Worm (Caenorhabditis elegans) whole organism, L4 larva: ENCODE data around the gene F52H3.11.

Experiments
- F26F4.8 ChIP-seq: fragments of 200-800 bp; sonication (Bioruptor generic); conservative IDR thresholded peaks from 2 replicates; pipeline ENCODE4 v1.3.6; 2022; ENCODE audit warnings: missing genetic modification characterization, missing compliant biosample characterization
- T20F7.1 ChIP-seq: fragments of 200-800 bp; sonication (Bioruptor generic); optimal IDR thresholded peaks from 2 replicates; lab custom pipeline; 2018; ENCODE audit warnings: mild to moderate bottlenecking, missing genetic modification characterization, missing compliant biosample characterization
- Y75B8A.6 ChIP-seq: fragments of 200-800 bp; sonication (Bioruptor generic); IDR thresholded peaks from 2 replicates; pipeline ENCODE4 v1.3.6; 2022; ENCODE audit warnings: missing genetic modification reagents, missing genetic modification characterization, missing compliant biosample characterization
- ZK337.2 ChIP-seq: fragments of 200-800 bp; sonication (Bioruptor generic); IDR thresholded peaks from 2 replicates; pipeline ENCODE4 v1.3.6; 2022; ENCODE audit warnings: missing genetic modification reagents, missing genetic modification characterization, missing compliant biosample characterization
- ZK546.5 ChIP-seq, 2 experiments: sonication (generic microtip); optimal IDR thresholded peaks; 2 replicates each; lab custom pipeline; 2017; ENCODE audit warnings: missing biosample characterization in 2 of 2, missing genetic modification characterization in 2 of 2
- ceh-32 ChIP-seq: sonication (generic microtip); optimal IDR thresholded peaks from 2 replicates; lab custom pipeline; 2016; ENCODE audit warnings: mild to moderate bottlenecking, missing genetic modification characterization, missing compliant biosample characterization; ENCODE audit not compliant: poor library complexity
- ces-1 ChIP-seq: fragments of 150-350 bp; sonication (generic microtip); optimal IDR thresholded peaks from 4 replicates; lab custom pipeline; 2014; ENCODE audit warnings: missing biosample characterization, missing genetic modification reagents, missing genetic modification characterization
- ctbp-1 ChIP-seq: fragments of 200-800 bp; sonication (Bioruptor generic); IDR thresholded peaks from 2 replicates; pipeline ENCODE4 v1.3.6; 2022; ENCODE audit warnings: missing genetic modification reagents, missing genetic modification characterization, missing compliant biosample characterization
- daf-16 ChIP-seq, 3 experiments: sonication (generic microtip); optimal IDR thresholded peaks; 2 replicates each; lab custom pipeline; 2016 to 2017; ENCODE audit warnings: missing genetic modification characterization in 3 of 3, missing genetic modification reagents in 3 of 3, mild to moderate bottlenecking in 2 of 3, missing compliant biosample characterization in 2 of 3, missing biosample characterization in 1 of 3, moderate library complexity in 1 of 3
- daf-19 ChIP-seq: fragments of 200-800 bp; sonication (Bioruptor generic); conservative IDR thresholded peaks from 2 replicates; pipeline ENCODE4 v1.3.6; 2022; ENCODE audit warnings: missing genetic modification characterization, missing compliant biosample characterization
- dmd-6 ChIP-seq: fragments of 200-800 bp; sonication (Bioruptor generic); IDR thresholded peaks from 2 replicates; pipeline ENCODE4 v1.3.6; 2022; ENCODE audit warnings: missing genetic modification reagents, missing genetic modification characterization, missing compliant biosample characterization
- dve-1 ChIP-seq: sonication (generic microtip); optimal IDR thresholded peaks from 2 replicates; lab custom pipeline; 2017; ENCODE audit warnings: antibody characterized with exemption, mild to moderate bottlenecking, missing genetic modification characterization, missing compliant biosample characterization; ENCODE audit not compliant: insufficient read depth
- hif-1 ChIP-seq, 2 experiments: sonication (generic microtip); optimal IDR thresholded peaks; 2 replicates each; lab custom pipeline; 2016 to 2017; ENCODE audit warnings: missing compliant biosample characterization in 2 of 2, missing genetic modification characterization in 2 of 2, missing genetic modification reagents in 2 of 2, missing genotype in 2 of 2, mild to moderate bottlenecking in 1 of 2
- hlh-11 ChIP-seq: fragments of 200-800 bp; sonication (Bioruptor generic); optimal IDR thresholded peaks from 2 replicates; lab custom pipeline; 2018; ENCODE audit warnings: mild to moderate bottlenecking, missing genetic modification characterization, missing compliant biosample characterization
- hlh-30 ChIP-seq: sonication (generic microtip); optimal IDR thresholded peaks from 2 replicates; lab custom pipeline; 2017; ENCODE audit warnings: antibody characterized with exemption, mild to moderate bottlenecking, missing genetic modification characterization, missing compliant biosample characterization; ENCODE audit not compliant: insufficient read depth
- lin-29 ChIP-seq: fragments of 200-800 bp; sonication (Bioruptor generic); IDR thresholded peaks from 2 replicates; pipeline ENCODE4 v1.3.6; 2022; ENCODE audit warnings: missing genetic modification reagents, missing genetic modification characterization, missing compliant biosample characterization
- lsy-2 ChIP-seq, 2 experiments: fragments of 150-350 bp in 1 of 2; sonication (generic microtip) in 1 of 2; optimal IDR thresholded peaks; 2 replicates each; lab custom pipeline; 2014 to 2017; ENCODE audit warnings: missing biosample characterization in 2 of 2, missing genetic modification characterization in 2 of 2
- mdl-1 ChIP-seq, 2 experiments: fragments of 150-350 bp in 1 of 2; sonication (generic microtip) in 1 of 2; optimal IDR thresholded peaks; 2 replicates each; lab custom pipeline; 2014 to 2017; ENCODE audit warnings: missing biosample characterization in 2 of 2, missing genetic modification characterization in 2 of 2
- mdt-29 ChIP-seq: fragments of 200-800 bp; sonication (Bioruptor generic); IDR thresholded peaks from 2 replicates; pipeline ENCODE4 v1.3.6; 2022; ENCODE audit warnings: missing genetic modification reagents, missing genetic modification characterization, missing compliant biosample characterization
- mep-1 ChIP-seq: fragments of 150-350 bp; sonication (generic microtip); optimal IDR thresholded peaks from 3 replicates; lab custom pipeline; 2014; ENCODE audit warnings: missing biosample characterization, missing genetic modification characterization
- mxl-3 ChIP-seq: fragments of 200-800 bp; sonication (Bioruptor generic); optimal IDR thresholded peaks from 2 replicates; lab custom pipeline; 2018; ENCODE audit warnings: mild to moderate bottlenecking, missing genetic modification characterization, missing compliant biosample characterization
- nhr-10 ChIP-seq: fragments of 150-350 bp; optimal IDR thresholded peaks from 2 replicates; lab custom pipeline; 2014; ENCODE audit warnings: missing biosample characterization, missing genetic modification characterization
- nhr-102 ChIP-seq: sonication (generic microtip); optimal IDR thresholded peaks from 2 replicates; lab custom pipeline; 2016; ENCODE audit warnings: mild to moderate bottlenecking, missing genetic modification characterization, moderate library complexity, missing compliant biosample characterization
- nhr-25 ChIP-seq: sonication (generic microtip); optimal IDR thresholded peaks from 2 replicates; lab custom pipeline; 2017; ENCODE audit warnings: missing genetic modification characterization, mild to moderate bottlenecking, missing compliant biosample characterization, antibody characterized with exemption, moderate library complexity, borderline replicate concordance; ENCODE audit not compliant: insufficient read depth
- nhr-28 ChIP-seq: fragments of 150-350 bp; optimal IDR thresholded peaks from 2 replicates; lab custom pipeline; 2014; ENCODE audit warnings: missing biosample characterization, missing genetic modification characterization
- nhr-41 ChIP-seq: fragments of 200-800 bp; sonication (Bioruptor generic); IDR thresholded peaks from 2 replicates; pipeline ENCODE4 v1.3.6; 2022; ENCODE audit warnings: missing genetic modification reagents, missing genetic modification characterization, missing compliant biosample characterization
- nhr-48 ChIP-seq: sonication (generic microtip); optimal IDR thresholded peaks from 2 replicates; lab custom pipeline; 2016; ENCODE audit warnings: mild to moderate bottlenecking, missing genetic modification characterization, missing compliant biosample characterization
- nhr-77 ChIP-seq: fragments of 150-350 bp; optimal IDR thresholded peaks from 2 replicates; lab custom pipeline; 2014; ENCODE audit warnings: missing biosample characterization, missing genetic modification characterization
- pha-4 ChIP-seq, 2 experiments: fragments of 150-350 bp in 1 of 2; fragments of 200-800 bp in 1 of 2; sonication (Bioruptor generic) in 1 of 2; IDR thresholded peaks in 1 of 2; optimal IDR thresholded peaks in 1 of 2; 2 replicates each; pipeline versions ENCODE4 v1.3.6 to Lab custom; 2014 to 2022; ENCODE audit warnings: missing genetic modification characterization in 2 of 2, missing genetic modification reagents in 2 of 2, missing biosample characterization in 1 of 2, missing compliant biosample characterization in 1 of 2
- saeg-2 ChIP-seq: fragments of 200-800 bp; sonication (Bioruptor generic); IDR thresholded peaks from 2 replicates; pipeline ENCODE4 v1.3.6; 2022; ENCODE audit warnings: missing genetic modification reagents, missing genetic modification characterization, missing compliant biosample characterization
- tra-1 ChIP-seq: fragments of 200-800 bp; sonication (Bioruptor generic); IDR thresholded peaks from 2 replicates; pipeline ENCODE4 v1.3.6; 2022; ENCODE audit warnings: missing genetic modification reagents, missing genetic modification characterization, missing compliant biosample characterization
- unc-62 ChIP-seq, 3 experiments: fragments of 150-350 bp in 1 of 3; sonication (generic microtip); optimal IDR thresholded peaks in 2 of 3; peaks in 1 of 3; 1 replicate in 1 of 3; 2 replicates in 2 of 3; lab custom pipeline; 2014 to 2017; ENCODE audit warnings: missing biosample characterization in 3 of 3, missing genetic modification characterization in 3 of 3, missing genetic modification reagents in 3 of 3, missing genotype in 1 of 3
- zip-11 ChIP-seq: fragments of 200-800 bp; sonication (Bioruptor generic); IDR thresholded peaks from 2 replicates; pipeline ENCODE4 v1.3.6; 2022; ENCODE audit warnings: missing genetic modification characterization, missing compliant biosample characterization
- ztf-7 ChIP-seq: fragments of 150-350 bp; optimal IDR thresholded peaks from 2 replicates; lab custom pipeline; 2014; ENCODE audit warnings: missing biosample characterization, missing genetic modification characterization

Gene F52H3.11

DNA sequence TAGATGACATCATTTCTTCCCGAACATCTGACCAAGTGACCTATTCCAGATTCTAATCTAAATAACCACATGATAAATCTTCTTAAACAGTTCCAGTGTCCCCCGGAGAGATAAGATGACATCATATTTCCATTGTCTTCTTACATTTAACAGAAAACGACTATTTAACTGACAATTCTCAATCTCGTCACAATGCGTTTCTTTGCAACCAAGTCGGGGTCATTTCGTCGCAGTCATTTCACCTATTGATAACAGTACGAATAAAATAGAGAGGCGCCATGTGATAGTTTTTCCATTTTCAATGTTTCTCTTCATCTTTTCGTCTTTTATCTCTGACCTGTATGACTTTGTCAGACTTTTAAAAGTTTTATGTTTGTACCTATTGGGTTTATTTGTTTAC lies 15.9 kb downstream of the F52H3.11 start:
- TF ChIP-seq mxl-3 (GFP tag; lab: Kevin White, UChicago): peak; percentile 75
- TF ChIP-seq dmd-6 (GFP tag; lab: Robert Waterston, UW): peak; percentile 62
- peak in 1 of 2 experiments; percentile 53 for TF ChIP-seq unc-62 (GFP tag; optimal IDR thresholded peaks at IDR 0.05 in 1 of 2; lab: Kevin White, UChicago)
- TF ChIP-seq unc-62 (tag; optimal IDR thresholded peaks at IDR 0.05; lab: Kevin White, UChicago): no peak
- TF ChIP-seq ceh-32: no peak
- TF ChIP-seq lin-29: no peak
- TF ChIP-seq nhr-48 (tag; lab: Kevin White, UChicago): peak; percentile 62
- peak; percentile 26 for TF ChIP-seq mep-1 (tag; lab: Kevin White, UChicago)
- TF ChIP-seq ZK546.5 (tag; optimal IDR thresholded peaks at IDR 0.05; lab: Kevin White, UChicago): no peak
- TF ChIP-seq daf-16 (GFP tag; optimal IDR thresholded peaks at IDR 0.05; lab: Kevin White, UChicago): no peak
- peak; percentile 89 for TF ChIP-seq daf-16 (tag; optimal IDR thresholded peaks at IDR 0.05; lab: Kevin White, UChicago)
- TF ChIP-seq daf-19 (GFP tag; lab: Robert Waterston, UW): no peak
- TF ChIP-seq hlh-11 (tag; lab: Kevin White, UChicago): peak; percentile 81
- peak in 1 of 2 experiments; percentile 58 for TF ChIP-seq lsy-2 (tag; optimal IDR thresholded peaks at IDR 0.05; lab: Kevin White, UChicago)
- TF ChIP-seq F26F4.8 (GFP tag; lab: Robert Waterston, UW): no peak
- TF ChIP-seq nhr-10 (tag; lab: Kevin White, UChicago): peak; percentile 35
- TF ChIP-seq nhr-102 (tag; lab: Kevin White, UChicago): peak; percentile 16
- TF ChIP-seq mdl-1 (tag; optimal IDR thresholded peaks at IDR 0.05; lab: Kevin White, UChicago): peak in 1 of 2 experiments; percentile 54
- peak; percentile 55 for TF ChIP-seq nhr-77
- TF ChIP-seq nhr-41 (GFP tag; lab: Robert Waterston, UW): peak; percentile 38; the same call in 1 of the 2 replicates
- peak; percentile 75 for TF ChIP-seq nhr-25 (tag; lab: Kevin White, UChicago)
- peak; percentile 15 for TF ChIP-seq T20F7.1 (GFP tag; lab: Kevin White, UChicago)
- no peak for TF ChIP-seq zip-11 (GFP tag; lab: Robert Waterston, UW)
- TF ChIP-seq dve-1: peak; percentile 80
- peak; percentile 81 for TF ChIP-seq hlh-30
- no peak for TF ChIP-seq saeg-2
- TF ChIP-seq mdt-29 (GFP tag; lab: Robert Waterston, UW): 0 out of 2 replicates have a peak, but pooled peaks have one; percentile 10
- peak; percentile 56 for TF ChIP-seq nhr-28 (tag; lab: Kevin White, UChicago)
- TF ChIP-seq, all 104 proteins: peak for 19

DNA sequence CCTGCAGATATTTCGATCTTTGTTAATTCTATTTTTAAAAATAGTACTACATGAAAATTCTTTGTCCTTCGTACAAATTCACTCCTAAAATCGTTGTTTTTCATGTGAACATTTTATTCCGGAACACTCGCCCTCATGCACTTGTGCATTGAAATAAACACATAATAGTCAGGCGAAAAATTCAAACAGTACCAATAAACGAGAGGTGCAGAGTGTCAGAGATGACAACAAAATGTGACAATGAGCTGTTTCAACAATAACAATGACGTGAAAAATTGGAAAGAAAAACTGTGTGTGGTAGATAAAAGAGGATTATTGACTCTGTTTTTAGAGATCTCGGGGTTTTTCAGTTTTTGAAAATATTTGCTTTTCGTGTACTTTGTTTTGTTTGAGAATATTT lies 16.8 kb downstream of the F52H3.11 start, which contains the start of gene F52H3.6:
Gene F52H3.6, minus strand, starts transcription at position 228 of the 400 bp plus-strand sequence.
- TF ChIP-seq ctbp-1 (GFP tag; lab: Robert Waterston, UW) (no peak), hlh-30 (peak; percentile 54), ZK337.2 (GFP tag; lab: Robert Waterston, UW) (no peak), dmd-6 (GFP tag; lab: Robert Waterston, UW) (0 out of 2 replicates have a peak, but pooled peaks have one; percentile 6), daf-16 (GFP tag; optimal IDR thresholded peaks at IDR 0.05; lab: Kevin White, UChicago) (no peak), daf-16 (tag; optimal IDR thresholded peaks at IDR 0.05; lab: Kevin White, UChicago) (peak; percentile 97), hlh-11 (tag; lab: Kevin White, UChicago) (peak; percentile 55), tra-1 (no peak), hif-1 (tag; optimal IDR thresholded peaks at IDR 0.05; lab: Kevin White, UChicago) (peak in 1 of 2 experiments; percentile 21), nhr-77 (peak; percentile 55), ces-1 (GFP tag; lab: Kevin White, UChicago) (no peak), Y75B8A.6 (GFP tag; lab: Robert Waterston, UW) (no peak), ztf-7 (no peak), nhr-28 (tag; lab: Kevin White, UChicago) (peak; percentile 9), pha-4 (GFP tag; IDR thresholded peaks at IDR 0.05; lab: Robert Waterston, UW) (no peak), pha-4 (tag; optimal IDR thresholded peaks at IDR 0.05; lab: Kevin White, UChicago) (peak; percentile 17), dve-1 (peak; percentile 57)
